Fruit fly (Drosophila melanogaster) whole organism, embryonic: ENCODE data around the gene CG14882.

ENCODE experiments used
- Ada2b ChIP-seq: fragments of 200-800 bp; sonication (Bioruptor generic); IDR thresholded peaks from 2 replicates; pipeline ENCODE4 v1.3.6; 2022; ENCODE audit warnings: missing biosample characterization, missing genetic modification characterization
- Atf-2 ChIP-seq: fragments of 200-800 bp; sonication (Bioruptor generic); optimal IDR thresholded peaks from 2 replicates; lab custom pipeline; 2016; ENCODE audit warnings: missing biosample characterization, missing genetic modification characterization
- BtbVII ChIP-seq: fragments of 200-800 bp; sonication (Bioruptor generic); optimal IDR thresholded peaks from 3 replicates; lab custom pipeline; 2017; ENCODE audit warnings: missing biosample characterization, mild to moderate bottlenecking, missing genetic modification characterization
- C15 ChIP-seq: fragments of 200-800 bp; sonication (Bioruptor generic); IDR thresholded peaks from 3 replicates; pipeline ENCODE4 v1.3.6; 2022; ENCODE audit warnings: missing biosample characterization, missing genetic modification characterization
- CG10209 ChIP-seq: fragments of 200-800 bp; sonication (Bioruptor generic); optimal IDR thresholded peaks from 3 replicates; lab custom pipeline; 2017; ENCODE audit warnings: missing biosample characterization, mild to moderate bottlenecking, missing genetic modification characterization, missing genetic modification reagents
- CG10267 ChIP-seq: fragments of 200-800 bp; sonication (Bioruptor generic); optimal IDR thresholded peaks from 2 replicates; lab custom pipeline; 2018; ENCODE audit warnings: missing biosample characterization, mild to moderate bottlenecking, missing genetic modification characterization, moderate library complexity
- CG10431 ChIP-seq: fragments of 200-800 bp; sonication (Bioruptor generic); optimal IDR thresholded peaks from 3 replicates; lab custom pipeline; 2018; ENCODE audit warnings: missing biosample characterization, mild to moderate bottlenecking, missing genetic modification characterization
- CG13424 ChIP-seq: fragments of 200-800 bp; sonication (Bioruptor generic); optimal IDR thresholded peaks from 2 replicates; lab custom pipeline; 2019; ENCODE audit warnings: missing biosample characterization, mild to moderate bottlenecking, missing genetic modification characterization, moderate library complexity
- CG17385 ChIP-seq: fragments of 200-800 bp; sonication (Bioruptor generic); optimal IDR thresholded peaks from 3 replicates; lab custom pipeline; 2018; ENCODE audit warnings: missing biosample characterization, mild to moderate bottlenecking, missing genetic modification characterization
- CG17829 ChIP-seq: fragments of 200-800 bp; optimal IDR thresholded peaks from 2 replicates; lab custom pipeline; 2019; ENCODE audit warnings: missing biosample characterization, mild to moderate bottlenecking, missing genetic modification characterization, moderate library complexity
- CG18262 ChIP-seq: fragments of 200-800 bp; optimal IDR thresholded peaks from 3 replicates; lab custom pipeline; 2019; ENCODE audit warnings: missing biosample characterization, mild to moderate bottlenecking, missing genetic modification characterization, moderate library complexity
- CG2120 ChIP-seq: fragments of 200-800 bp; sonication (Bioruptor generic); optimal IDR thresholded peaks from 3 replicates; lab custom pipeline; 2016; ENCODE audit warnings: missing biosample characterization, missing genetic modification characterization
- CG2712 ChIP-seq: fragments of 200-800 bp; optimal IDR thresholded peaks from 3 replicates; lab custom pipeline; 2019; ENCODE audit warnings: missing biosample characterization, mild to moderate bottlenecking, missing genetic modification characterization, moderate library complexity
- CG31365 ChIP-seq: fragments of 200-800 bp; sonication (Bioruptor generic); optimal IDR thresholded peaks from 2 replicates; lab custom pipeline; 2018; ENCODE audit warnings: missing biosample characterization, mild to moderate bottlenecking, missing genetic modification characterization
- CG31441 ChIP-seq: fragments of 200-800 bp; sonication (Bioruptor generic); IDR thresholded peaks from 2 replicates; pipeline ENCODE4 v1.3.6; 2022; ENCODE audit warnings: missing biosample characterization, missing genetic modification characterization
- CG3163 ChIP-seq: fragments of 200-800 bp; sonication (Bioruptor generic); optimal IDR thresholded peaks from 3 replicates; lab custom pipeline; 2016; ENCODE audit warnings: missing biosample characterization, missing genetic modification characterization
- CG34224 ChIP-seq: fragments of 200-800 bp; sonication (Bioruptor generic); IDR thresholded peaks from 3 replicates; pipeline ENCODE4 v1.3.6; 2022; ENCODE audit warnings: missing biosample characterization, missing genetic modification characterization; ENCODE audit not compliant: partially characterized antibody
- CG3838 ChIP-seq: fragments of 200-800 bp; sonication (Bioruptor generic); optimal IDR thresholded peaks from 3 replicates; lab custom pipeline; 2016; ENCODE audit warnings: missing biosample characterization, missing genetic modification characterization
- CG6654 ChIP-seq: fragments of 200-800 bp; sonication (Bioruptor generic); optimal IDR thresholded peaks from 2 replicates; lab custom pipeline; 2017; ENCODE audit warnings: missing biosample characterization, mild to moderate bottlenecking, missing genetic modification characterization
- CG6689 ChIP-seq: fragments of 200-800 bp; sonication (Bioruptor generic); IDR thresholded peaks from 2 replicates; pipeline ENCODE4 v1.3.6; 2022; ENCODE audit warnings: missing biosample characterization, missing genetic modification characterization
- CG9876 ChIP-seq: fragments of 200-800 bp; sonication (Bioruptor generic); optimal IDR thresholded peaks from 2 replicates; lab custom pipeline; 2016; ENCODE audit warnings: missing biosample characterization, missing genetic modification characterization
- Dek ChIP-seq: fragments of 200-800 bp; sonication (Bioruptor generic); optimal IDR thresholded peaks from 3 replicates; lab custom pipeline; 2019; ENCODE audit warnings: missing biosample characterization, mild to moderate bottlenecking, missing genetic modification characterization, moderate library complexity
- Dp ChIP-seq: fragments of 200-800 bp; sonication (Bioruptor generic); optimal IDR thresholded peaks from 2 replicates; lab custom pipeline; 2018; ENCODE audit warnings: missing biosample characterization, mild to moderate bottlenecking, missing genetic modification characterization, moderate library complexity
- E2f2 ChIP-seq: fragments of 200-800 bp; sonication (Bioruptor generic); IDR thresholded peaks from 2 replicates; pipeline ENCODE4 v1.3.6; 2022; ENCODE audit warnings: missing biosample characterization, missing genetic modification characterization
- Ets97D ChIP-seq: fragments of 200-800 bp; sonication (Bioruptor generic); optimal IDR thresholded peaks from 3 replicates; lab custom pipeline; 2016; ENCODE audit warnings: missing biosample characterization, missing genetic modification characterization
- GATAe ChIP-seq: fragments of 200-800 bp; sonication (Bioruptor generic); conservative IDR thresholded peaks from 2 replicates; pipeline ENCODE4 v1.3.6; 2022; ENCODE audit warnings: missing biosample characterization, missing genetic modification characterization
- HmgZ ChIP-seq: fragments of 200-800 bp; sonication (Bioruptor generic); optimal IDR thresholded peaks from 2 replicates; lab custom pipeline; 2018; ENCODE audit warnings: missing biosample characterization, mild to moderate bottlenecking, missing genetic modification characterization
- Hr3 ChIP-seq: fragments of 200-800 bp; sonication (Bioruptor generic); optimal IDR thresholded peaks from 3 replicates; lab custom pipeline; 2016; ENCODE audit warnings: missing biosample characterization, missing genetic modification characterization
- NC2α ChIP-seq: fragments of 200-800 bp; sonication (Bioruptor generic); optimal IDR thresholded peaks from 2 replicates; lab custom pipeline; 2016; ENCODE audit warnings: missing biosample characterization, missing genetic modification characterization
- Nf-YC ChIP-seq: fragments of 200-800 bp; optimal IDR thresholded peaks from 3 replicates; lab custom pipeline; 2019; ENCODE audit warnings: missing biosample characterization, mild to moderate bottlenecking, missing genetic modification characterization, moderate library complexity
- Sox102F ChIP-seq: fragments of 200-800 bp; sonication (Bioruptor generic); optimal IDR thresholded peaks from 2 replicates; lab custom pipeline; 2018; ENCODE audit warnings: missing biosample characterization, mild to moderate bottlenecking, missing genetic modification characterization, moderate library complexity
- Sry-δ ChIP-seq: fragments of 200-800 bp; sonication (Bioruptor generic); optimal IDR thresholded peaks from 2 replicates; lab custom pipeline; 2016; ENCODE audit warnings: missing biosample characterization, missing genetic modification characterization
- bbx ChIP-seq: fragments of 200-800 bp; sonication (Bioruptor generic); IDR thresholded peaks from 2 replicates; pipeline ENCODE4 v1.3.6; 2022; ENCODE audit warnings: missing biosample characterization, missing genetic modification characterization; ENCODE audit not compliant: partially characterized antibody
- dan ChIP-seq: fragments of 200-800 bp; sonication (Bioruptor generic); IDR thresholded peaks from 2 replicates; pipeline ENCODE4 v1.3.6; 2022; ENCODE audit warnings: missing biosample characterization, missing genetic modification characterization
- emc ChIP-seq: fragments of 200-800 bp; sonication (Bioruptor generic); optimal IDR thresholded peaks from 2 replicates; lab custom pipeline; 2016; ENCODE audit warnings: missing biosample characterization, missing genetic modification characterization
- fd96Cb ChIP-seq: fragments of 200-800 bp; sonication (Bioruptor generic); optimal IDR thresholded peaks from 2 replicates; lab custom pipeline; 2018; ENCODE audit warnings: missing biosample characterization, mild to moderate bottlenecking, missing genetic modification characterization, moderate library complexity
- fru ChIP-seq: fragments of >200 bp; optimal IDR thresholded peaks from 2 replicates; lab custom pipeline; 2017
- ftz-f1 ChIP-seq: fragments of 200-800 bp; sonication (Bioruptor generic); optimal IDR thresholded peaks from 2 replicates; lab custom pipeline; 2016; ENCODE audit warnings: missing biosample characterization, missing genetic modification characterization
- gsb-n ChIP-seq: fragments of 200-800 bp; sonication (Bioruptor generic); optimal IDR thresholded peaks from 3 replicates; lab custom pipeline; 2018; ENCODE audit warnings: missing biosample characterization, mild to moderate bottlenecking, missing genetic modification characterization
- klu ChIP-seq: fragments of 200-800 bp; sonication (Bioruptor generic); IDR thresholded peaks from 2 replicates; pipeline ENCODE4 v1.3.6; 2022; ENCODE audit warnings: missing biosample characterization, missing genetic modification characterization
- lilli ChIP-seq: fragments of 200-800 bp; sonication (Bioruptor generic); optimal IDR thresholded peaks from 3 replicates; lab custom pipeline; 2016; ENCODE audit warnings: missing biosample characterization, missing genetic modification characterization
- maf-S ChIP-seq: fragments of 200-800 bp; sonication (Bioruptor generic); optimal IDR thresholded peaks from 2 replicates; lab custom pipeline; 2016; ENCODE audit warnings: missing biosample characterization, missing genetic modification characterization
- mirr ChIP-seq: fragments of 200-800 bp; sonication (Bioruptor generic); optimal IDR thresholded peaks from 3 replicates; lab custom pipeline; 2018; ENCODE audit warnings: missing biosample characterization, mild to moderate bottlenecking, missing genetic modification characterization
- odd ChIP-seq: fragments of 200-800 bp; sonication (Bioruptor generic); optimal IDR thresholded peaks from 2 replicates; lab custom pipeline; 2017; ENCODE audit warnings: missing biosample characterization, mild to moderate bottlenecking, missing genetic modification characterization
- stc ChIP-seq: fragments of 200-800 bp; sonication (Bioruptor generic); IDR thresholded peaks from 2 replicates; pipeline ENCODE4 v1.3.6; 2022; ENCODE audit warnings: missing biosample characterization, missing genetic modification characterization
- tap ChIP-seq: fragments of 200-800 bp; optimal IDR thresholded peaks from 3 replicates; lab custom pipeline; 2019; ENCODE audit warnings: missing biosample characterization, mild to moderate bottlenecking, missing genetic modification characterization, moderate library complexity
- vfl ChIP-seq: fragments of 200-800 bp; sonication (Bioruptor generic); optimal IDR thresholded peaks from 2 replicates; lab custom pipeline; 2016; ENCODE audit warnings: missing biosample characterization, missing genetic modification characterization
- wdn ChIP-seq: fragments of 200-800 bp; sonication (Bioruptor generic); IDR thresholded peaks from 2 replicates; pipeline ENCODE4 v1.3.6; 2022; ENCODE audit warnings: missing biosample characterization, missing genetic modification characterization
- wek ChIP-seq: fragments of 200-800 bp; sonication (Bioruptor generic); optimal IDR thresholded peaks from 3 replicates; lab custom pipeline; 2018; ENCODE audit warnings: missing biosample characterization, mild to moderate bottlenecking, missing genetic modification characterization, moderate library complexity
- zfh2 ChIP-seq: fragments of 200-800 bp; sonication (Bioruptor generic); optimal IDR thresholded peaks from 2 replicates; lab custom pipeline; 2016; ENCODE audit warnings: missing biosample characterization, missing genetic modification characterization

CG14882 gene

dm6 chr3R:16449187-16449973 lies 6.4 kb downstream of the CG14882 start (continued):
- no peak for TF ChIP-seq Dp
- TF ChIP-seq bbx (GFP tag; lab: Robert Waterston, UW) = peak; percentile 56
- TF ChIP-seq fru = no peak
- TF ChIP-seq CG3838 (GFP tag; lab: Kevin White, UChicago) = peak; percentile 68
- TF ChIP-seq klu (GFP tag; lab: Robert Waterston, UW) = peak; percentile 77
- TF ChIP-seq Sox102F = peak; percentile 97
- TF ChIP-seq CG31441 (GFP tag; lab: Robert Waterston, UW) = peak; percentile 93
- peak; percentile 89 for TF ChIP-seq CG6654 (GFP tag; lab: Kevin White, UChicago)
- peak; percentile 70 for TF ChIP-seq Nf-YC
- peak; percentile 96 for TF ChIP-seq CG2712 (tag; lab: Kevin White, UChicago)
- peak; percentile 80 for TF ChIP-seq wek (GFP tag; lab: Kevin White, UChicago)
- TF ChIP-seq lilli (GFP tag; lab: Kevin White, UChicago) = peak; percentile 89
- peak; percentile 95 for TF ChIP-seq CG13424
- peak; percentile 74 for TF ChIP-seq Ets97D (GFP tag; lab: Kevin White, UChicago)
- peak; percentile 94 for TF ChIP-seq Ada2b
- peak; percentile 97 for TF ChIP-seq CG18262
- peak; percentile 93 for TF ChIP-seq gsb-n (tag; lab: Kevin White, UChicago)
- TF ChIP-seq emc (GFP tag; lab: Kevin White, UChicago) = peak; percentile 34
- TF ChIP-seq tap (tag; lab: Kevin White, UChicago) = peak; percentile 95
- TF ChIP-seq CG31365 (tag; lab: Kevin White, UChicago) = peak; percentile 75
- TF ChIP-seq Dek (tag; lab: Kevin White, UChicago) = peak; percentile 73
- TF ChIP-seq CG17385 (GFP tag; lab: Kevin White, UChicago) = peak; percentile 83
- peak; percentile 64 for TF ChIP-seq CG3163 (GFP tag; lab: Kevin White, UChicago)
- TF ChIP-seq CG10209 = peak; percentile 90
- TF ChIP-seq ftz-f1 (GFP tag; lab: Kevin White, UChicago) = no peak
- peak; percentile 76 for TF ChIP-seq CG9876 (GFP tag; lab: Kevin White, UChicago)
- TF ChIP-seq CG34224 (GFP tag; lab: Robert Waterston, UW) = no peak
- TF ChIP-seq E2f2 (GFP tag; lab: Robert Waterston, UW) = peak; percentile 52; the same call in 1 of the 2 replicates
- TF ChIP-seq GATAe (GFP tag; lab: Robert Waterston, UW) = peak; percentile 46
- TF ChIP-seq stc (GFP tag; lab: Robert Waterston, UW) = peak; percentile 89
- peak; percentile 87 for TF ChIP-seq Atf-2 (GFP tag; lab: Kevin White, UChicago)
- TF ChIP-seq vfl (GFP tag; lab: Kevin White, UChicago) = peak; percentile 51
- TF ChIP-seq CG6689 (GFP tag; lab: Robert Waterston, UW) = peak; percentile 93
- TF ChIP-seq CG10431 (GFP tag; lab: Kevin White, UChicago) = peak; percentile 95
- peak; percentile 88 for TF ChIP-seq CG10267
- TF ChIP-seq BtbVII (GFP tag; lab: Kevin White, UChicago) = peak; percentile 64
- peak; percentile 87 for TF ChIP-seq NC2α (GFP tag; lab: Kevin White, UChicago)
- TF ChIP-seq odd (GFP tag; lab: Kevin White, UChicago) = peak; percentile 56
- TF ChIP-seq dan (GFP tag; lab: Robert Waterston, UW) = peak; percentile 96
- TF ChIP-seq CG2120 (GFP tag; lab: Kevin White, UChicago) = peak; percentile 69
- TF ChIP-seq mirr (GFP tag; lab: Kevin White, UChicago) = peak; percentile 46
- peak; percentile 80 for TF ChIP-seq HmgZ (tag; lab: Kevin White, UChicago)
- TF ChIP-seq C15 = peak; percentile 83; the same call in 1 of the 3 replicates
- TF ChIP-seq Hr3 (GFP tag; lab: Kevin White, UChicago) = peak; percentile 91
- peak; percentile 84 for TF ChIP-seq maf-S (GFP tag; lab: Kevin White, UChicago)
- TF ChIP-seq Sry-δ (GFP tag; lab: Kevin White, UChicago) = peak; percentile 71
- peak; percentile 60 for TF ChIP-seq zfh2 (GFP tag; lab: Kevin White, UChicago)
- peak; percentile 97 for TF ChIP-seq CG17829 (tag; lab: Kevin White, UChicago)
- peak; percentile 80 for TF ChIP-seq wdn (GFP tag; lab: Robert Waterston, UW)
- peak; percentile 98 for TF ChIP-seq fd96Cb
